Worm (Caenorhabditis elegans): Measurements from ENCODE around the gene M02D8.2.

M02D8.2 gene

DNA sequence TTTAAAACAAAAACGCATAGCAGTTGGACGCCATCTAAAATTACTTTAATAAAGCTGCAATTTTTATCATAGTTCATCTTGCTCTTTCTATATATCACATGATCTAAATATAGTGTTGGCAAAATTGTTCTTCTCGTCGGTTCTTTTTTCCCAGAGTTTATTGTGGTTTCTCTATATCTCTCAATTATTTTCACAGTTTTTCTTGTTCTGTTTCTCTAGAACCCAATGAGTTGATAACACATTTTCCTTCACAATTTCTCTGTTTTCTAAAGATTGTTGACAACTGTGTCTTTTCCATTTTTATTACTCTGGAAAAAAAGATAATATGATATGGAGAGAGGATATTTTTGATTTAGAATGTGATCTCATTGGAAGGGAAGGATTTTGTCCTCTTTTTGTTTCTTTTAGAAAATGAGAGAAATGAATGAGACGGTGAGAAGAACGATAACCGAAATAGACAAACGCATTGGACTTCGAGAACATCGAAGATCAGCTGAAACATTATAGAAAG lies 14.9 kb downstream of the M02D8.2 start:
- TF ChIP-seq lin-39 (tag; optimal IDR thresholded peaks at IDR 0.05) = no peak
- no peak for TF ChIP-seq nhr-77 (tag; optimal IDR thresholded peaks at IDR 0.05)
- no peak for TF ChIP-seq ztf-4 (tag; optimal IDR thresholded peaks at IDR 0.05)
- no peak for TF ChIP-seq mdl-1 (tag; optimal IDR thresholded peaks at IDR 0.05)
- peak in 1 of 2 experiments; percentile 21 for TF ChIP-seq lin-35 (GFP tag; optimal IDR thresholded peaks at IDR 0.05)
- TF ChIP-seq elt-3 (tag; optimal IDR thresholded peaks at IDR 0.05) = peak in 2 of 6 experiments; percentile 48 to 88
- TF ChIP-seq irx-1 (tag; optimal IDR thresholded peaks at IDR 0.05) = no peak
- peak; percentile 51 for TF ChIP-seq lin-14 (GFP tag; optimal IDR thresholded peaks at IDR 0.05)
- TF ChIP-seq nhr-71 (tag; optimal IDR thresholded peaks at IDR 0.05) = peak; percentile 32
- no peak for TF ChIP-seq efl-1 (optimal IDR thresholded peaks at IDR 0.05)
- TF ChIP-seq efl-1 (GFP tag; optimal IDR thresholded peaks at IDR 0.05 in 1 of 2) = peak in 1 of 2 experiments; percentile 71
- no peak for TF ChIP-seq aha-1 (tag; optimal IDR thresholded peaks at IDR 0.05)
- peak in 1 of 2 experiments; percentile 56 for TF ChIP-seq lsy-2 (tag; optimal IDR thresholded peaks at IDR 0.05)
- TF ChIP-seq lin-13 (GFP tag; optimal IDR thresholded peaks at IDR 0.05) = no peak
- TF ChIP-seq zag-1 (tag; optimal IDR thresholded peaks at IDR 0.05) = no peak
- no peak for TF ChIP-seq sptf-1 (tag; optimal IDR thresholded peaks at IDR 0.05)
- TF ChIP-seq blmp-1 (tag; optimal IDR thresholded peaks at IDR 0.05) = peak; percentile 40
- TF ChIP-seq hlh-17 (GFP tag; optimal IDR thresholded peaks at IDR 0.05; ENCODE audit: borderline replicate concordance) = no peak
- TF ChIP-seq fos-1 (tag; optimal IDR thresholded peaks at IDR 0.05) = no peak
- TF ChIP-seq snu-23 (GFP tag; optimal IDR thresholded peaks at IDR 0.05) = peak; percentile 14
- no peak for TF ChIP-seq ces-1 (GFP tag; optimal IDR thresholded peaks at IDR 0.05)
- peak; percentile 62 for TF ChIP-seq nhr-20 (tag; optimal IDR thresholded peaks at IDR 0.05)
- TF ChIP-seq pqm-1 (tag; optimal IDR thresholded peaks at IDR 0.05) = no peak
- no peak for TF ChIP-seq vab-15 (tag; optimal IDR thresholded peaks at IDR 0.05)
- TF ChIP-seq C34B4.2 (tag; optimal IDR thresholded peaks at IDR 0.05) = no peak

DNA sequence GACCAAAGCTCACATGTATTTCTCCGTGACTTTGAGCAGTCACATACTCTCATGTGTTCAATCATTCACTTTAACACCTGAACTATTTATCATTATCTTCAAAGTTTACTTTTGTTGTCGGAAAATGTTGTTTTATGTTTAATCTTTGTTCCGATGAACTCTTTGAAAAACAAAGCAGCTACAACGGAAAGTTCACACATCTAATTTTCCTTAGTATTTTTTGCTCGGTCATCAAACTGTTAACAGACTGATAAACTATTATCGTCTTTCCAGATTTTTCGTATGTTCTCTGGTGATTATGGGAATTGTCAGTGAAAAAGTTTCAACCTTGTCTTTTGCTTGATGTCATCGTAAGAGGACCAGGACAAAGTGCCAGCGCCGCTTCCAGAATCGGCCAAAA lies 16.5 kb downstream of the M02D8.2 start:
- TF ChIP-seq efl-3 (GFP tag; optimal IDR thresholded peaks at IDR 0.05) = no peak
- TF ChIP-seq ceh-88 (GFP tag; IDR thresholded peaks at IDR 0.05) = no peak
- no peak for TF ChIP-seq lin-39 (tag; optimal IDR thresholded peaks at IDR 0.05)
- TF ChIP-seq ceh-8 (GFP tag; optimal IDR thresholded peaks at IDR 0.05) = no peak
- no peak for TF ChIP-seq sox-4 (tag; optimal IDR thresholded peaks at IDR 0.05)
- no peak for TF ChIP-seq ama-1 (optimal IDR thresholded peaks at IDR 0.05)
- peak; percentile 7 for TF ChIP-seq nhr-90 (tag; optimal IDR thresholded peaks at IDR 0.05; ENCODE audit: poor library complexity)
- no peak for TF ChIP-seq xbp-1 (tag; optimal IDR thresholded peaks at IDR 0.05)
- no peak for TF ChIP-seq pag-3 (tag; optimal IDR thresholded peaks at IDR 0.05; ENCODE audit: borderline replicate concordance, insufficient read depth)
- TF ChIP-seq ceh-90 (tag; optimal IDR thresholded peaks at IDR 0.05) = no peak
- TF ChIP-seq elt-2 (tag; optimal IDR thresholded peaks at IDR 0.05) = peak; percentile 73
- TF ChIP-seq ces-1 (GFP tag; optimal IDR thresholded peaks at IDR 0.05) = no peak
- TF ChIP-seq mdl-1 (tag; optimal IDR thresholded peaks at IDR 0.05) = no peak
- TF ChIP-seq nhr-71 (tag; optimal IDR thresholded peaks at IDR 0.05) = peak; percentile 32
- TF ChIP-seq fkh-4 (tag; optimal IDR thresholded peaks at IDR 0.05; ENCODE audit: borderline replicate concordance) = no peak

DNA sequence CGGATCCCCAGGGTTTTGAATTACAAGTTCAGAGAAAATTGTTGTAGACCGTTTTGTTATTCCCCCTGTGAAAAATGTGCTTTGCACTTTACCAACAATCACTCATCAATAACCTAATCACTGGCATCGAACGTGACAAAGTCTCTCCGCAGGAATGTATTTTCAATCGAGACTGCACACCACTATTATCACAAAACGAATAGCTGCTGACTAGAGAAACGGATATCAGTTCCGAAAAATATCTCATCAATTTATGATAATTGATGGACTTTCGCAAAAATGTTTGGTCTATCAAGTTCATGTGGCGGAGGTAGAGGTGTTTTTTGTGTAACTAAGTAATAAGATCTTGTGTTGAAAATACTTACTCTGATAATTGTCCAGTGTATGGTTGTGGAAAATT lies 21.6 kb downstream of the M02D8.2 start:
- TF ChIP-seq blmp-1 (tag; optimal IDR thresholded peaks at IDR 0.05) (peak; percentile 5), Y116A8C.19 (tag; optimal IDR thresholded peaks at IDR 0.05; ENCODE audit: borderline replicate concordance) (no peak), nhr-71 (tag; optimal IDR thresholded peaks at IDR 0.05) (peak; percentile 20)

DNA sequence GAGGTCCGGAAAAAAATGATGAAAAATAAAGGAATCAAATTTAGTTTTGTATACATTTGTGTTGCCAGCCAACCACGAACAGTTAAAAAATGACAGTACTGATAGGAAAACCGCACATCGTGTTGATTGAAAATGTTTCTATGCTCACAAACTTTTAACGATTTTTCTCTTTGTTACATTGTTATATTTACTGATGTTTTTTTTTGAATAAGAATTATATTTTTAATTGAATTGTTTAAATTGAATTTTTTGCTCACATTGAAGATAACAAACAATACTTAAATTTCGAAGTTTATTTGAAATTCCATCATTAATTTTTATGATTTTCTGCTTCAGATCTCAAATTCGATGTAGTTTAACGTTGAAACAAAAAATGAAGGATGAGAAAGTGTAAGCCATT lies 22.0 kb downstream of the M02D8.2 start, which contains the start of gene M02D8.5:
M02D8.5 (minus strand) TSS at position 101 of the 400 bp plus-strand sequence.
- TF ChIP-seq egl-13 (tag; optimal IDR thresholded peaks at IDR 0.05) = no peak

Measured in whole organism, L1 larva.